Worm (Caenorhabditis elegans) whole organism, late embryonic: ENCODE measurements around the gene C29E4.9.

ENCODE experiments used
- dmd-4 ChIP-seq: sonication (generic microtip); optimal IDR thresholded peaks from 2 replicates; lab custom pipeline; 2016; ENCODE audit warnings: borderline replicate concordance, missing genetic modification characterization, missing compliant biosample characterization
- fax-1 ChIP-seq: sonication (generic microtip); optimal IDR thresholded peaks from 2 replicates; lab custom pipeline; 2016; ENCODE audit warnings: missing genotype, missing genetic modification characterization, missing compliant biosample characterization
- pha-4 ChIP-seq: fragments of 150-350 bp; optimal IDR thresholded peaks from 2 replicates; lab custom pipeline; 2018; ENCODE audit warnings: missing biosample characterization, missing genetic modification reagents, missing genetic modification characterization
- sox-2 ChIP-seq: fragments of 200-800 bp; sonication (Bioruptor generic); IDR thresholded peaks from 2 replicates; pipeline ENCODE4 v1.3.6; 2022; ENCODE audit warnings: missing genetic modification reagents, missing genetic modification characterization, missing compliant biosample characterization

DNA sequence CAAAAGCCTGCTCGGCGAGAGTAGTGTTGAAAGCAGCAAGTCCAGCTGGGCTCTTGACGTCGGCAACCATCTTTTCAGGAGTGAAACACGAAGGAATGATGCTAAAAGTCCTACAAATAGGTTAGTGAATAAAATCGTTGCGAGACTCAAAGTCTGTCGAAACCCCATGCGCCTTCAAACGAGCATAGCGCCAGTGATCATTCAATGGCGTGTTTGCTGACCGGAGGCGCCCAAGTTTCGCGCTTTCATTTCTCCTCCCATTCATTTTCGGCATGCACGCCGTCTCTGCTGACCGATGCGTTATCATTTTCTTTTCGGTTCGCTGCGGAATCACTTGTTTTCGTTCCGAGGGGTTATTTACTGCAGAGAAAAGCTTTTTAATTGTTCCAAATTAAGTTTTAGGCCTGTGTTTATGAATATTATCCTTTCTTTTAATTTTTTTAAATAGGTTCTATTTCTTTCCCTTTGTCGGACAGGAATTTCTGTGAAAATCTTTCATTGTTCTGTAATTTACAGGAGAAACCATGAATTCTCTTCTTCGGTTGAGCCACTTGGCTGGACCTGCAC, 16.4 kb upstream of the C29E4.9 start, which contains the start of the genes eef-1B.1 and aco-2:
- TF ChIP-seq dmd-4 (tag; lab: Kevin White, UChicago) (no peak), pha-4 (tag; lab: Kevin White, UChicago) (no peak), sox-2 (GFP tag; lab: Robert Waterston, UW) (no peak), fax-1 (no peak)
